Worm (Caenorhabditis elegans): ENCODE measurements around the gene F22B7.9.

DNA sequence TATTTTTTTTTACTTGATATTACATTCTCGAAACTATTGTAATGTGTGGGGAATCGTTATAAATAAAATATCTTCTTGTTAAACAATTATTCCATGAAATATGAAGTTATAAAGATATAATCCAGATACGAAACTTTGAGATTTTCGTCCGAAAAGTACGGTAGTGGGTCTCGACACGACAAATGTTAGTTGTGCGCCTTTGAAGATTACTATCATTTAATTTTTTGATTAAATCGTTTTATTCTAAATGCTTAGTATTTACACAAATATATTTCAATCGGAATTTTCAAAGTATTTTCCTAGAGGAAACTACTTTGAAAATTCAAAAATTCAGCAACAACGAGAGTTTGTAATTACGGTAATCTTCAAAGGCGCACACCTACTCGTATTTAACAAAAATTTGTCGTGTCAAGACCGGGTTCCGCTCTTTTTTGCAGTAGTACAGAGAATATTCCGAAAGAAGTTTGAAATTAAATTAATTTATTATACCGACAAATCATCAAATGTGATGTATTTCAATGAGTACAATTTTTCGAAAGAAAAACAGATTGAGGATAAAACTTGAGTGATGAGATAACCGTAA lies 1.5 kb downstream of the F22B7.9 start:
- TF ChIP-seq pax-1 (tag; optimal IDR thresholded peaks at IDR 0.05) (no peak), ceh-45 (GFP tag; IDR thresholded peaks at IDR 0.05) (no peak), K09A11.1 (tag; optimal IDR thresholded peaks at IDR 0.05; ENCODE audit: insufficient read depth) (no peak), nfya-1 (tag; optimal IDR thresholded peaks at IDR 0.05) (no peak), ref-2 (tag; optimal IDR thresholded peaks at IDR 0.05) (no peak), tbx-2 (tag; optimal IDR thresholded peaks at IDR 0.05) (no peak), ama-1 (optimal IDR thresholded peaks at IDR 0.05) (no peak), hlh-30 (tag; optimal IDR thresholded peaks at IDR 0.05; ENCODE audit: insufficient read depth) (no peak), che-1 (tag; optimal IDR thresholded peaks at IDR 0.05) (no peak), fkh-10 (GFP tag; optimal IDR thresholded peaks at IDR 0.05) (no peak), C38D4.7 (GFP tag; optimal IDR thresholded peaks at IDR 0.05) (no peak), pha-4 (tag; optimal IDR thresholded peaks at IDR 0.05) (no peak), npax-4 (tag; optimal IDR thresholded peaks at IDR 0.05) (no peak), dmd-4 (tag; optimal IDR thresholded peaks at IDR 0.05; ENCODE audit: borderline replicate concordance) (no peak)

Data from whole organism, late embryonic.